Fruit fly (Drosophila melanogaster) whole organism, embryonic: Measurements from ENCODE around the gene Ilp5.

Experiments
- Atf-2 ChIP-seq: fragments of 200-800 bp; sonication (Bioruptor generic); optimal IDR thresholded peaks from 2 replicates; lab custom pipeline; 2016; ENCODE audit warnings: missing biosample characterization, missing genetic modification characterization
- CG10209 ChIP-seq: fragments of 200-800 bp; sonication (Bioruptor generic); optimal IDR thresholded peaks from 3 replicates; lab custom pipeline; 2017; ENCODE audit warnings: missing biosample characterization, mild to moderate bottlenecking, missing genetic modification characterization, missing genetic modification reagents
- CG11398 ChIP-seq: fragments of 200-800 bp; sonication (Bioruptor generic); optimal IDR thresholded peaks from 2 replicates; lab custom pipeline; 2016; ENCODE audit warnings: missing biosample characterization, missing genetic modification characterization
- CG11723 ChIP-seq: fragments of 200-800 bp; sonication (Bioruptor generic); optimal IDR thresholded peaks from 2 replicates; lab custom pipeline; 2017; ENCODE audit warnings: missing biosample characterization, mild to moderate bottlenecking, missing genetic modification characterization
- CG12219 ChIP-seq: fragments of 200-800 bp; sonication (Bioruptor generic); optimal IDR thresholded peaks from 3 replicates; lab custom pipeline; 2018; ENCODE audit warnings: missing biosample characterization, mild to moderate bottlenecking, missing genetic modification characterization
- CG1233 ChIP-seq: fragments of 200-800 bp; sonication (Bioruptor generic); optimal IDR thresholded peaks from 4 replicates; lab custom pipeline; 2018; ENCODE audit warnings: missing biosample characterization, mild to moderate bottlenecking, missing genetic modification characterization
- CG12744 ChIP-seq: fragments of 200-800 bp; sonication (Bioruptor generic); optimal IDR thresholded peaks from 2 replicates; lab custom pipeline; 2016; ENCODE audit warnings: missing biosample characterization, missing genetic modification characterization
- CG13123 ChIP-seq: fragments of 200-800 bp; sonication (Bioruptor generic); optimal IDR thresholded peaks from 2 replicates; lab custom pipeline; 2016; ENCODE audit warnings: missing biosample characterization, missing genetic modification characterization
- CG13287 ChIP-seq: fragments of 200-800 bp; sonication (Bioruptor generic); IDR thresholded peaks from 2 replicates; pipeline ENCODE4 v1.3.6; 2022; ENCODE audit warnings: missing biosample characterization, missing genetic modification characterization; ENCODE audit not compliant: partially characterized antibody
- CG13624 ChIP-seq: fragments of 200-800 bp; sonication (Bioruptor generic); optimal IDR thresholded peaks from 2 replicates; lab custom pipeline; 2016; ENCODE audit warnings: missing biosample characterization, missing genetic modification characterization
- CG14050 ChIP-seq: fragments of 200-800 bp; sonication (Bioruptor generic); IDR thresholded peaks from 3 replicates; pipeline ENCODE4 v1.3.6; 2022; ENCODE audit warnings: missing biosample characterization, missing genetic modification characterization
- CG16779 ChIP-seq: fragments of 200-800 bp; sonication (Bioruptor generic); IDR thresholded peaks from 2 replicates; pipeline ENCODE4 v1.3.6; 2022; ENCODE audit warnings: missing biosample characterization, missing genetic modification characterization
- CG18476 ChIP-seq: fragments of 200-800 bp; sonication (Bioruptor generic); optimal IDR thresholded peaks from 2 replicates; lab custom pipeline; 2016; ENCODE audit warnings: missing biosample characterization, mild to moderate bottlenecking, missing genetic modification characterization
- CG2889 ChIP-seq: fragments of 200-800 bp; sonication (Bioruptor generic); IDR thresholded peaks from 3 replicates; pipeline ENCODE4 v1.3.6; 2022; ENCODE audit warnings: missing biosample characterization, missing genetic modification characterization
- CG31365 ChIP-seq: fragments of 200-800 bp; sonication (Bioruptor generic); optimal IDR thresholded peaks from 2 replicates; lab custom pipeline; 2018; ENCODE audit warnings: missing biosample characterization, mild to moderate bottlenecking, missing genetic modification characterization
- CG3281 ChIP-seq: fragments of 200-800 bp; sonication (Bioruptor generic); optimal IDR thresholded peaks from 3 replicates; lab custom pipeline; 2017; ENCODE audit warnings: missing biosample characterization, mild to moderate bottlenecking, missing genetic modification characterization
- CG3838 ChIP-seq: fragments of 200-800 bp; sonication (Bioruptor generic); optimal IDR thresholded peaks from 3 replicates; lab custom pipeline; 2016; ENCODE audit warnings: missing biosample characterization, missing genetic modification characterization
- CG43689 ChIP-seq: fragments of 200-800 bp; sonication (Bioruptor generic); IDR thresholded peaks from 2 replicates; pipeline ENCODE4 v1.3.6; 2022; ENCODE audit warnings: missing biosample characterization, missing genetic modification characterization
- CG6854 ChIP-seq: fragments of 200-800 bp; sonication (Bioruptor generic); optimal IDR thresholded peaks from 3 replicates; lab custom pipeline; 2017; ENCODE audit warnings: missing biosample characterization, mild to moderate bottlenecking, missing genetic modification characterization
- CG7839 ChIP-seq: fragments of 200-800 bp; sonication (Bioruptor generic); optimal IDR thresholded peaks from 3 replicates; lab custom pipeline; 2018; ENCODE audit warnings: missing biosample characterization, mild to moderate bottlenecking, missing genetic modification characterization, moderate library complexity
- CTCF ChIP-seq: fragments of 200-800 bp; sonication (Bioruptor generic); optimal IDR thresholded peaks from 2 replicates; lab custom pipeline; 2017; ENCODE audit warnings: missing biosample characterization, mild to moderate bottlenecking, missing genetic modification characterization, moderate library complexity
- CrebB ChIP-seq: fragments of 200-800 bp; sonication (Bioruptor generic); optimal IDR thresholded peaks from 3 replicates; lab custom pipeline; 2018; ENCODE audit warnings: missing biosample characterization, mild to moderate bottlenecking, missing genetic modification characterization
- Gug ChIP-seq: fragments of 200-800 bp; sonication (Bioruptor generic); IDR thresholded peaks from 4 replicates; pipeline ENCODE4 v1.3.6; 2022; ENCODE audit warnings: missing biosample characterization, missing genetic modification characterization
- H2.0 ChIP-seq: fragments of 200-800 bp; sonication (Bioruptor generic); IDR thresholded peaks from 2 replicates; pipeline ENCODE4 v1.3.6; 2022; ENCODE audit warnings: missing biosample characterization, missing genetic modification characterization
- Hmr ChIP-seq: fragments of 200-800 bp; sonication (Bioruptor generic); optimal IDR thresholded peaks from 3 replicates; lab custom pipeline; 2017; ENCODE audit warnings: mild to moderate bottlenecking, missing biosample characterization, missing genetic modification reagents, missing genetic modification characterization
- Hr78 ChIP-seq, 2 experiments: fragments of 200-800 bp in 1 of 2; fragments of >200 bp in 1 of 2; sonication (Bioruptor generic) in 1 of 2; optimal IDR thresholded peaks; 2 replicates each; lab custom pipeline; 2017 to 2019; ENCODE audit warnings: missing biosample characterization in 2 of 2, missing genetic modification characterization in 2 of 2, mild to moderate bottlenecking in 1 of 2, moderate library complexity in 1 of 2
- MESR4 ChIP-seq: fragments of 200-800 bp; sonication (Bioruptor generic); optimal IDR thresholded peaks from 2 replicates; lab custom pipeline; 2018; ENCODE audit warnings: missing biosample characterization, mild to moderate bottlenecking, missing genetic modification characterization, moderate library complexity
- Max ChIP-seq: fragments of 200-800 bp; sonication (Bioruptor generic); optimal IDR thresholded peaks from 2 replicates; lab custom pipeline; 2016; ENCODE audit warnings: missing biosample characterization, mild to moderate bottlenecking, missing genetic modification characterization
- Spps ChIP-seq: fragments of 200-800 bp; sonication (Bioruptor generic); optimal IDR thresholded peaks from 2 replicates; lab custom pipeline; 2018; ENCODE audit warnings: missing biosample characterization, mild to moderate bottlenecking, missing genetic modification characterization
- Xrp1 ChIP-seq: fragments of 200-800 bp; sonication (Bioruptor generic); IDR thresholded peaks from 2 replicates; pipeline ENCODE4 v1.3.6; 2022; ENCODE audit warnings: missing biosample characterization, missing genetic modification characterization
- caup ChIP-seq: fragments of 200-800 bp; sonication (Bioruptor generic); optimal IDR thresholded peaks from 3 replicates; lab custom pipeline; 2017; ENCODE audit warnings: missing biosample characterization, mild to moderate bottlenecking, missing genetic modification characterization, moderate library complexity; ENCODE audit not compliant: severe bottlenecking
- cg ChIP-seq: fragments of 200-800 bp; sonication (Bioruptor generic); optimal IDR thresholded peaks from 3 replicates; lab custom pipeline; 2019; ENCODE audit warnings: missing biosample characterization, mild to moderate bottlenecking, missing genetic modification characterization, moderate library complexity
- chn ChIP-seq: fragments of 200-800 bp; sonication (Bioruptor generic); optimal IDR thresholded peaks from 2 replicates; lab custom pipeline; 2016; ENCODE audit warnings: missing biosample characterization, missing genetic modification characterization
- crp ChIP-seq, 2 experiments: fragments of 200-800 bp; sonication (Bioruptor generic); optimal IDR thresholded peaks; 2 replicates in 1 of 2; 3 replicates in 1 of 2; lab custom pipeline; 2017; ENCODE audit warnings: missing biosample characterization in 2 of 2, missing genetic modification characterization in 2 of 2, mild to moderate bottlenecking in 1 of 2, moderate library complexity in 1 of 2
- ind ChIP-seq: fragments of 200-800 bp; sonication (Bioruptor generic); optimal IDR thresholded peaks from 3 replicates; lab custom pipeline; 2016; ENCODE audit warnings: missing biosample characterization, missing genetic modification characterization
- jumu ChIP-seq: fragments of 200-800 bp; sonication (Bioruptor generic); optimal IDR thresholded peaks from 3 replicates; lab custom pipeline; 2016; ENCODE audit warnings: missing biosample characterization, missing genetic modification characterization
- kay ChIP-seq: fragments of 200-800 bp; sonication (Bioruptor generic); optimal IDR thresholded peaks from 2 replicates; lab custom pipeline; 2016; ENCODE audit warnings: missing biosample characterization, missing genetic modification characterization
- lab ChIP-seq: fragments of 200-800 bp; sonication (Bioruptor generic); optimal IDR thresholded peaks from 3 replicates; lab custom pipeline; 2017; ENCODE audit warnings: missing biosample characterization, missing genetic modification characterization, mild to moderate bottlenecking, moderate library complexity, missing genetic modification reagents
- luna ChIP-seq: fragments of 200-800 bp; sonication (Bioruptor generic); optimal IDR thresholded peaks from 2 replicates; lab custom pipeline; 2016; ENCODE audit warnings: missing biosample characterization, missing genetic modification characterization
- nom ChIP-seq: fragments of 200-800 bp; sonication (Bioruptor generic); optimal IDR thresholded peaks from 2 replicates; lab custom pipeline; 2017; ENCODE audit warnings: missing biosample characterization, missing genetic modification characterization, mild to moderate bottlenecking, moderate library complexity, missing genetic modification reagents
- peb ChIP-seq: fragments of 200-800 bp; sonication (Bioruptor generic); IDR thresholded peaks from 2 replicates; pipeline ENCODE4 v1.3.6; 2022; ENCODE audit warnings: missing biosample characterization, missing genetic modification characterization
- pho ChIP-seq: fragments of 200-800 bp; sonication (Bioruptor generic); optimal IDR thresholded peaks from 2 replicates; lab custom pipeline; 2016; ENCODE audit warnings: missing biosample characterization, missing genetic modification characterization
- pita ChIP-seq: fragments of 200-800 bp; sonication (Bioruptor generic); optimal IDR thresholded peaks from 2 replicates; lab custom pipeline; 2017; ENCODE audit warnings: missing biosample characterization, mild to moderate bottlenecking, missing genetic modification characterization
- prd ChIP-seq, 3 experiments: fragments of >200 bp in 2 of 3; fragments of 200-800 bp in 1 of 3; sonication (Bioruptor generic) in 1 of 3; optimal IDR thresholded peaks in 2 of 3; IDR thresholded peaks in 1 of 3; 2 replicates in 2 of 3; 3 replicates in 1 of 3; pipeline versions ENCODE4 v1.3.6 to Lab custom; 2017 to 2022; ENCODE audit warnings: missing biosample characterization in 1 of 3, missing genetic modification characterization in 1 of 3
- pzg ChIP-seq: fragments of 200-800 bp; sonication (Bioruptor generic); optimal IDR thresholded peaks from 3 replicates; lab custom pipeline; 2018; ENCODE audit warnings: missing biosample characterization, mild to moderate bottlenecking, missing genetic modification characterization, moderate library complexity
- sens-2 ChIP-seq: fragments of 200-800 bp; sonication (Bioruptor generic); IDR thresholded peaks from 2 replicates; pipeline ENCODE4 v1.3.6; 2022; ENCODE audit warnings: missing biosample characterization, missing genetic modification characterization
- slou ChIP-seq: fragments of 200-800 bp; sonication (Bioruptor generic); optimal IDR thresholded peaks from 3 replicates; lab custom pipeline; 2016; ENCODE audit warnings: missing biosample characterization, missing genetic modification characterization
- tgo ChIP-seq: fragments of 200-800 bp; sonication (Bioruptor generic); IDR thresholded peaks from 3 replicates; pipeline ENCODE4 v1.3.6; 2022; ENCODE audit warnings: missing biosample characterization, missing genetic modification characterization
- wdn ChIP-seq: fragments of 200-800 bp; sonication (Bioruptor generic); IDR thresholded peaks from 2 replicates; pipeline ENCODE4 v1.3.6; 2022; ENCODE audit warnings: missing biosample characterization, missing genetic modification characterization
- wek ChIP-seq: fragments of 200-800 bp; sonication (Bioruptor generic); optimal IDR thresholded peaks from 3 replicates; lab custom pipeline; 2018; ENCODE audit warnings: missing biosample characterization, mild to moderate bottlenecking, missing genetic modification characterization, moderate library complexity

The Ilp5 gene

DNA sequence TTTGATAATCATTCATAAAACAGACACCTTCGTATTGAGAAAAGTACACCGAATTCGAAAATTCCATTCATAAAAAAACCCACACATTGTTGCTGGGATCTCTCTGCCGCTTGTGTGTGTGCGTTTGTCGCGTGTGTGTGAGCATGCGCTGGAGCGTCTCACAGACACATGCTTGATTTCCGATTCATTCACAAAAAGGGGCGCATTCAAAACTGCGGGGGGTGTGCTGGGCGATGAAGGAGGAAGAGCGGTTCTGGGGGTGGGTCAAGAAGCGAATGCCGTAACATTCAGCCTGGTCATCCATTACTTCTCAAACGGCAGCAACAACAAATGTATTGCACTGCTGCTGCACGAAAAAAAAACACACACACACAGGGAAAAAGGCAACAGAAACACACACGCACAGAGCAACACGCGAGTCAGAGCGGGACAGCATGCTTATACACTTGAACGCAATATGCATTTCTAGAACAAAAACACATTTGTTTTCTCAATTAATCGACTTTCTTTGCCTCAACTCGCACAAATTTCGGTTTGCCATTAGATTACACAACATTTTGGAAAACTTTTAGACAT lies 30.3 kb upstream of the Ilp5 start (continued):
- TF ChIP-seq CG18476 (no peak), peb (GFP tag; lab: Robert Waterston, UW) (0 out of 2 replicates have a peak, but pooled peaks have one; percentile 7), CG13287 (GFP tag; lab: Robert Waterston, UW) (peak; percentile 15; the same call in 1 of the 2 replicates), Hmr (GFP tag; lab: Kevin White, UChicago) (no peak), chn (GFP tag; lab: Kevin White, UChicago) (peak; percentile 67), CG2889 (no peak), luna (no peak), CG31365 (tag; lab: Kevin White, UChicago) (no peak), lab (GFP tag; lab: Kevin White, UChicago) (no peak), sens-2 (GFP tag; lab: Robert Waterston, UW) (no peak), wek (GFP tag; lab: Kevin White, UChicago) (no peak), pita (no peak), Atf-2 (GFP tag; lab: Kevin White, UChicago) (no peak), Xrp1 (GFP tag; lab: Robert Waterston, UW) (no peak), nom (GFP tag; lab: Kevin White, UChicago) (peak; percentile 9), kay (GFP tag; lab: Kevin White, UChicago) (no peak), caup (GFP tag; lab: Kevin White, UChicago) (no peak), CG13123 (GFP tag; lab: Kevin White, UChicago) (no peak), MESR4 (GFP tag; lab: Kevin White, UChicago) (no peak), pzg (peak; percentile 15), Gug (GFP tag; lab: Robert Waterston, UW) (no peak), CG14050 (GFP tag; lab: Robert Waterston, UW) (no peak), prd (optimal IDR thresholded peaks at IDR 0.05; lab: Kevin White, UChicago) (no peak), prd (GFP tag; IDR thresholded peaks at IDR 0.05; lab: Robert Waterston, UW) (no peak), CG3838 (no peak), CG10209 (no peak), CrebB (tag; lab: Kevin White, UChicago) (no peak), pho (GFP tag; lab: Kevin White, UChicago) (no peak), CG13624 (GFP tag; lab: Kevin White, UChicago) (peak; percentile 26), tgo (GFP tag; lab: Robert Waterston, UW) (no peak), jumu (GFP tag; lab: Kevin White, UChicago) (no peak), wdn (GFP tag; lab: Robert Waterston, UW) (0 out of 2 replicates have a peak, but pooled peaks have one; percentile 12), ind (GFP tag; lab: Kevin White, UChicago) (no peak), CG11723 (GFP tag; lab: Kevin White, UChicago) (no peak), Max (GFP tag; lab: Kevin White, UChicago) (no peak), CG3281 (no peak), CG6854 (GFP tag; lab: Kevin White, UChicago) (no peak), H2.0 (GFP tag; lab: Robert Waterston, UW) (no peak), CG7839 (tag; lab: Kevin White, UChicago) (no peak), CG1233 (GFP tag; lab: Kevin White, UChicago) (no peak), Hr78 (GFP tag; optimal IDR thresholded peaks at IDR 0.05; lab: Kevin White, UChicago) (peak in 1 of 2 experiments; percentile 48), CG12219 (GFP tag; lab: Kevin White, UChicago) (no peak), cg (GFP tag; lab: Kevin White, UChicago) (peak; percentile 96), CG11398 (GFP tag; lab: Kevin White, UChicago) (no peak), Spps (tag; lab: Kevin White, UChicago) (no peak), slou (GFP tag; lab: Kevin White, UChicago) (no peak), CG43689 (GFP tag; lab: Robert Waterston, UW) (no peak), CG16779 (GFP tag; lab: Robert Waterston, UW) (no peak), CTCF (GFP tag; lab: Kevin White, UChicago) (no peak), CG12744 (GFP tag; lab: Kevin White, UChicago) (no peak), crp (GFP tag; optimal IDR thresholded peaks at IDR 0.05; lab: Kevin White, UChicago) (no peak)
